Worm (Caenorhabditis elegans) whole organism, L1 larva: ENCODE results near the gene tre-5.

Experiments used
- aha-1 ChIP-seq: fragments of 150-350 bp; optimal IDR thresholded peaks from 2 replicates; lab custom pipeline; 2014; ENCODE audit warnings: missing biosample characterization, missing genetic modification characterization
- alr-1 ChIP-seq: fragments of 200-800 bp; sonication (Bioruptor generic); optimal IDR thresholded peaks from 2 replicates; lab custom pipeline; 2018; ENCODE audit warnings: borderline replicate concordance, mild to moderate bottlenecking, missing genetic modification characterization, missing compliant biosample characterization
- aly-2 ChIP-seq: fragments of 150-350 bp; optimal IDR thresholded peaks from 2 replicates; lab custom pipeline; 2014; ENCODE audit warnings: missing biosample characterization, missing genetic modification characterization
- ama-1 ChIP-seq: fragments of 150-350 bp; optimal IDR thresholded peaks from 2 replicates; lab custom pipeline; 2014
- ceh-63 ChIP-seq: fragments of 200-800 bp; sonication (Bioruptor generic); optimal IDR thresholded peaks from 2 replicates; lab custom pipeline; 2018; ENCODE audit warnings: mild to moderate bottlenecking, missing genetic modification characterization, missing compliant biosample characterization
- ceh-90 ChIP-seq: sonication (generic microtip); optimal IDR thresholded peaks from 2 replicates; lab custom pipeline; 2016; ENCODE audit warnings: missing genetic modification characterization, missing compliant biosample characterization
- ces-1 ChIP-seq: fragments of 150-350 bp; optimal IDR thresholded peaks from 2 replicates; lab custom pipeline; 2014; ENCODE audit warnings: missing biosample characterization, missing genetic modification reagents, missing genetic modification characterization
- efl-1 ChIP-seq, 4 experiments: fragments of 150-350 bp; optimal IDR thresholded peaks in 3 of 4; peaks in 1 of 4; 1 replicate in 1 of 4; 2 replicates in 3 of 4; lab custom pipeline; 2014; ENCODE audit warnings: missing biosample characterization in 2 of 4, missing genetic modification characterization in 2 of 4, missing genetic modification reagents in 2 of 4
- egl-13 ChIP-seq: sonication (generic microtip); optimal IDR thresholded peaks from 2 replicates; lab custom pipeline; 2016; ENCODE audit warnings: missing genotype, missing genetic modification reagents, missing genetic modification characterization, missing compliant biosample characterization
- elt-2 ChIP-seq: sonication (generic microtip); optimal IDR thresholded peaks from 2 replicates; lab custom pipeline; 2016; ENCODE audit warnings: missing genetic modification characterization, mild to moderate bottlenecking, inconsistent platforms, missing compliant biosample characterization, missing genetic modification reagents
- fkh-4 ChIP-seq: sonication (generic microtip); optimal IDR thresholded peaks from 2 replicates; lab custom pipeline; 2016; ENCODE audit warnings: missing compliant biosample characterization, missing genetic modification characterization, borderline replicate concordance
- grh-1 ChIP-seq: fragments of 200-800 bp; sonication (Bioruptor generic); IDR thresholded peaks from 2 replicates; pipeline ENCODE4 v1.3.6; 2022; ENCODE audit warnings: missing genetic modification reagents, missing genetic modification characterization, missing compliant biosample characterization
- hlh-17 ChIP-seq: fragments of 200-800 bp; sonication (Bioruptor generic); optimal IDR thresholded peaks from 2 replicates; lab custom pipeline; 2018; ENCODE audit warnings: missing genetic modification characterization, mild to moderate bottlenecking, missing compliant biosample characterization, moderate library complexity, borderline replicate concordance
- hlh-4 ChIP-seq: sonication (generic microtip); optimal IDR thresholded peaks from 2 replicates; lab custom pipeline; 2016; ENCODE audit warnings: mild to moderate bottlenecking, missing genetic modification characterization, missing compliant biosample characterization
- hpl-2 ChIP-seq: fragments of 150-350 bp; optimal IDR thresholded peaks from 2 replicates; lab custom pipeline; 2014; ENCODE audit warnings: missing biosample characterization, missing genetic modification reagents, missing genetic modification characterization
- irx-1 ChIP-seq: sonication (generic microtip); optimal IDR thresholded peaks from 2 replicates; lab custom pipeline; 2016; ENCODE audit warnings: missing genetic modification characterization, missing compliant biosample characterization
- isw-1 ChIP-seq: fragments of 200-800 bp; sonication (Bioruptor generic); IDR thresholded peaks from 2 replicates; pipeline ENCODE4 v1.3.6; 2022; ENCODE audit warnings: missing genetic modification characterization, missing compliant biosample characterization
- jun-1 ChIP-seq: fragments of 150-350 bp; optimal IDR thresholded peaks from 2 replicates; lab custom pipeline; 2014; ENCODE audit warnings: missing biosample characterization, missing genetic modification reagents, missing genetic modification characterization
- lin-13 ChIP-seq: fragments of 150-350 bp; optimal IDR thresholded peaks from 2 replicates; lab custom pipeline; 2014; ENCODE audit warnings: missing biosample characterization, missing genetic modification reagents, missing genetic modification characterization
- lin-35 ChIP-seq, 2 experiments: fragments of 150-350 bp; optimal IDR thresholded peaks; 2 replicates each; lab custom pipeline; 2014; ENCODE audit warnings: missing biosample characterization in 2 of 2, missing genetic modification characterization in 2 of 2, missing genetic modification reagents in 2 of 2
- mab-9 ChIP-seq: fragments of 200-800 bp; sonication (Bioruptor generic); IDR thresholded peaks from 2 replicates; pipeline ENCODE4 v1.3.6; 2022; ENCODE audit warnings: missing genetic modification reagents, missing genetic modification characterization, missing compliant biosample characterization
- mdl-1 ChIP-seq, 2 experiments: fragments of 150-350 bp; optimal IDR thresholded peaks; 2 replicates each; lab custom pipeline; 2014 to 2017; ENCODE audit warnings: missing biosample characterization in 2 of 2, missing genetic modification characterization in 2 of 2, inconsistent platforms in 1 of 2
- mef-2 ChIP-seq: fragments of 150-350 bp; optimal IDR thresholded peaks from 2 replicates; lab custom pipeline; 2014; ENCODE audit warnings: missing biosample characterization, missing genetic modification characterization
- nhr-11 ChIP-seq: fragments of 150-350 bp; optimal IDR thresholded peaks from 2 replicates; lab custom pipeline; 2014; ENCODE audit warnings: missing biosample characterization, missing genetic modification characterization
- nhr-20 ChIP-seq: sonication (generic microtip); optimal IDR thresholded peaks from 2 replicates; lab custom pipeline; 2016; ENCODE audit warnings: mild to moderate bottlenecking, missing genetic modification characterization, missing compliant biosample characterization
- nhr-237 ChIP-seq: fragments of 150-350 bp; optimal IDR thresholded peaks from 2 replicates; lab custom pipeline; 2014; ENCODE audit warnings: missing biosample characterization, missing genetic modification characterization
- nhr-47 ChIP-seq: sonication (generic microtip); optimal IDR thresholded peaks from 2 replicates; lab custom pipeline; 2016; ENCODE audit warnings: mild to moderate bottlenecking, missing genetic modification characterization, moderate library complexity, missing compliant biosample characterization
- nhr-85 ChIP-seq: sonication (generic microtip); peaks from one replicate; lab custom pipeline; 2016; ENCODE audit warnings: missing genetic modification characterization, inconsistent platforms, missing compliant biosample characterization
- nhr-90 ChIP-seq: sonication (generic microtip); optimal IDR thresholded peaks from 2 replicates; lab custom pipeline; 2016; ENCODE audit warnings: mild to moderate bottlenecking, missing genetic modification characterization, missing compliant biosample characterization; ENCODE audit not compliant: poor library complexity
- pag-3 ChIP-seq: sonication (generic microtip); optimal IDR thresholded peaks from 2 replicates; lab custom pipeline; 2017; ENCODE audit warnings: missing genetic modification characterization, mild to moderate bottlenecking, missing compliant biosample characterization, antibody characterized with exemption, borderline replicate concordance; ENCODE audit not compliant: insufficient read depth
- pax-3 ChIP-seq: fragments of 200-800 bp; sonication (Bioruptor generic); optimal IDR thresholded peaks from 2 replicates; lab custom pipeline; 2018; ENCODE audit warnings: mild to moderate bottlenecking, missing genetic modification characterization, moderate library complexity, missing compliant biosample characterization
- pqm-1 ChIP-seq: sonication (generic microtip); optimal IDR thresholded peaks from 3 replicates; lab custom pipeline; 2017; ENCODE audit warnings: missing biosample characterization, missing genetic modification characterization
- rnt-1 ChIP-seq: sonication (generic microtip); optimal IDR thresholded peaks from 2 replicates; lab custom pipeline; 2016; ENCODE audit warnings: mild to moderate bottlenecking, missing genetic modification characterization, moderate library complexity, missing compliant biosample characterization
- sox-4 ChIP-seq: sonication (generic microtip); optimal IDR thresholded peaks from 2 replicates; lab custom pipeline; 2016; ENCODE audit warnings: missing genetic modification characterization, missing compliant biosample characterization
- sptf-1 ChIP-seq: fragments of 150-350 bp; optimal IDR thresholded peaks from 2 replicates; lab custom pipeline; 2014; ENCODE audit warnings: missing biosample characterization, missing genetic modification characterization
- tbx-2 ChIP-seq: sonication (generic microtip); optimal IDR thresholded peaks from 2 replicates; lab custom pipeline; 2016; ENCODE audit warnings: missing genetic modification characterization, missing compliant biosample characterization
- unc-130 ChIP-seq: fragments of 150-350 bp; optimal IDR thresholded peaks from 2 replicates; lab custom pipeline; 2017; ENCODE audit warnings: missing biosample characterization, missing genetic modification characterization, inconsistent platforms
- unc-62 ChIP-seq: fragments of 150-350 bp; optimal IDR thresholded peaks from 2 replicates; lab custom pipeline; 2014; ENCODE audit warnings: missing biosample characterization, missing genetic modification reagents, missing genetic modification characterization
- unc-86 ChIP-seq: sonication (generic microtip); optimal IDR thresholded peaks from 2 replicates; lab custom pipeline; 2016; ENCODE audit warnings: missing genetic modification characterization, missing compliant biosample characterization
- unc-98 ChIP-seq: fragments of 200-800 bp; sonication (Bioruptor generic); IDR thresholded peaks from 2 replicates; pipeline ENCODE4 v1.3.6; 2022; ENCODE audit warnings: missing genetic modification characterization, missing compliant biosample characterization
- zag-1 ChIP-seq: fragments of 150-350 bp; optimal IDR thresholded peaks from 2 replicates; lab custom pipeline; 2014; ENCODE audit warnings: missing biosample characterization, missing genetic modification characterization
- ztf-4 ChIP-seq: fragments of 150-350 bp; optimal IDR thresholded peaks from 2 replicates; lab custom pipeline; 2014; ENCODE audit warnings: missing biosample characterization, missing genetic modification characterization

tre-5 gene

DNA sequence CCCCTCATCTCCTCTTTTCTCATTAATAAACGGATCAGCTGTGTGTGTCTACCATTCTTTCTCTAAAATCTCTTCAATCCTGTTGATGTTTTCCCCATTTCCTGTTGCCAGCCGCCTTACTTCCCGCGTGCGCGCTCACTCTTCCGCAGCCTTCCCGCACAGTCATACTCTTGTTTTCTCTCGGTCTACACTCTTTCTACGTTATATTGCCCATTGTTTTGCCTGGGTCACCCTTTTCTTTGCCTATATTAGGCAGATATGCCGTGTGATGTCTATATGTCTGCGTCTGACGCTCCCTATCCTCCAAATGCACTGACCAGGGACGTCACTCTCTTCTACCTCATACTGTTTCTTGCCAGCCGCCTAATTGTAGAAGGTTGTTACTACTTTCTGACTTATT is 11.2 kb upstream of the tre-5 start (continued):
- TF ChIP-seq aly-2 (no peak), egl-13 (tag; lab: Kevin White, UChicago) (no peak), ama-1 (lab: Kevin White, UChicago) (no peak), alr-1 (tag; lab: Kevin White, UChicago) (no peak), hpl-2 (no peak), unc-62 (GFP tag; lab: Kevin White, UChicago) (no peak), unc-98 (no peak), nhr-47 (tag; lab: Kevin White, UChicago) (peak; percentile 54), ceh-63 (GFP tag; lab: Kevin White, UChicago) (no peak), pag-3 (tag; lab: Kevin White, UChicago) (peak; percentile 49), hlh-4 (no peak), fkh-4 (tag; lab: Kevin White, UChicago) (no peak), sptf-1 (no peak), jun-1 (tag; lab: Kevin White, UChicago) (peak; percentile 17), lin-13 (GFP tag; lab: Kevin White, UChicago) (no peak), aha-1 (tag; lab: Kevin White, UChicago) (no peak), ces-1 (GFP tag; lab: Kevin White, UChicago) (no peak), ceh-90 (tag; lab: Kevin White, UChicago) (no peak), isw-1 (GFP tag; lab: Robert Waterston, UW) (no peak), nhr-85 (peak; percentile 92), elt-2 (tag; lab: Kevin White, UChicago) (no peak), rnt-1 (tag; lab: Kevin White, UChicago) (no peak), irx-1 (tag; lab: Kevin White, UChicago) (no peak), nhr-11 (tag; lab: Kevin White, UChicago) (no peak), lin-35 (GFP tag; optimal IDR thresholded peaks at IDR 0.05; lab: Kevin White, UChicago) (peak in 1 of 2 experiments; percentile 62), tbx-2 (tag; lab: Kevin White, UChicago) (peak; percentile 0), ztf-4 (tag; lab: Kevin White, UChicago) (peak; percentile 21), mab-9 (GFP tag; lab: Robert Waterston, UW) (no peak), hlh-17 (GFP tag; lab: Kevin White, UChicago) (no peak), nhr-237 (no peak), nhr-90 (peak; percentile 68)
- TF ChIP-seq, all 84 proteins: peak for 25

ce11 chrII:65484-65883 is 10.4 kb upstream of the tre-5 start:
- TF ChIP-seq elt-2 (tag; lab: Kevin White, UChicago) (peak; percentile 7), zag-1 (tag; lab: Kevin White, UChicago) (no peak), ceh-63 (GFP tag; lab: Kevin White, UChicago) (no peak), unc-130 (tag; lab: Kevin White, UChicago) (no peak), nhr-237 (no peak), mef-2 (tag; lab: Kevin White, UChicago) (no peak), unc-86 (tag; lab: Kevin White, UChicago) (no peak), grh-1 (GFP tag; lab: Robert Waterston, UW) (no peak), pax-3 (tag; lab: Kevin White, UChicago) (no peak), nhr-85 (no peak), pqm-1 (peak; percentile 54), nhr-20 (tag; lab: Kevin White, UChicago) (no peak), mdl-1 (tag; optimal IDR thresholded peaks at IDR 0.05; lab: Kevin White, UChicago) (no peak), efl-1 (optimal IDR thresholded peaks at IDR 0.05; lab: Kevin White, UChicago) (no peak), efl-1 (GFP tag; optimal IDR thresholded peaks at IDR 0.05 in 1 of 2; lab: Kevin White, UChicago) (no peak), sox-4 (tag; lab: Kevin White, UChicago) (no peak), hlh-4 (no peak)
